Worm (Caenorhabditis elegans) whole organism, late embryonic: ENCODE results near the gene orc-1.

Source experiments
- C08G9.2 ChIP-seq: sonication (generic microtip); optimal IDR thresholded peaks from 2 replicates; lab custom pipeline; 2016; ENCODE audit warnings: mild to moderate bottlenecking, missing genetic modification characterization, moderate library complexity, missing compliant biosample characterization
- C38D4.7 ChIP-seq: fragments of 200-800 bp; sonication (Bioruptor generic); optimal IDR thresholded peaks from 2 replicates; lab custom pipeline; 2018; ENCODE audit warnings: mild to moderate bottlenecking, missing genetic modification characterization, moderate library complexity, missing compliant biosample characterization
- F13H6.1 ChIP-seq: sonication (generic microtip); optimal IDR thresholded peaks from 2 replicates; lab custom pipeline; 2016; ENCODE audit warnings: missing genetic modification characterization, missing compliant biosample characterization
- K09A11.1 ChIP-seq: sonication (generic microtip); optimal IDR thresholded peaks from 2 replicates; lab custom pipeline; 2017; ENCODE audit warnings: antibody characterized with exemption, mild to moderate bottlenecking, missing genetic modification characterization, missing compliant biosample characterization; ENCODE audit not compliant: insufficient read depth
- Y22D7AL.16 ChIP-seq: sonication (generic microtip); optimal IDR thresholded peaks from 2 replicates; lab custom pipeline; 2016; ENCODE audit warnings: missing genetic modification characterization, missing compliant biosample characterization
- ama-1 ChIP-seq: fragments of 150-350 bp; optimal IDR thresholded peaks from 2 replicates; lab custom pipeline; 2014
- ceh-14 ChIP-seq: sonication (generic microtip); optimal IDR thresholded peaks from 2 replicates; lab custom pipeline; 2016; ENCODE audit warnings: missing genotype, missing genetic modification characterization, missing compliant biosample characterization
- ceh-18 ChIP-seq: sonication (generic microtip); optimal IDR thresholded peaks from 2 replicates; lab custom pipeline; 2016; ENCODE audit warnings: missing genetic modification characterization, missing compliant biosample characterization
- ceh-19 ChIP-seq: fragments of 200-800 bp; sonication (Bioruptor generic); optimal IDR thresholded peaks from 2 replicates; lab custom pipeline; 2018; ENCODE audit warnings: mild to moderate bottlenecking, missing genetic modification characterization, missing compliant biosample characterization
- ceh-2 ChIP-seq: sonication (generic microtip); optimal IDR thresholded peaks from 2 replicates; lab custom pipeline; 2016; ENCODE audit warnings: missing genotype, missing genetic modification characterization, missing compliant biosample characterization
- ceh-22 ChIP-seq: sonication (generic microtip); optimal IDR thresholded peaks from 2 replicates; lab custom pipeline; 2017; ENCODE audit warnings: missing biosample characterization, missing genetic modification characterization
- ceh-24 ChIP-seq: sonication (generic microtip); optimal IDR thresholded peaks from 2 replicates; lab custom pipeline; 2016; ENCODE audit warnings: mild to moderate bottlenecking, missing genetic modification characterization, missing compliant biosample characterization
- ceh-48 ChIP-seq: sonication (generic microtip); optimal IDR thresholded peaks from 2 replicates; lab custom pipeline; 2016; ENCODE audit warnings: missing genetic modification characterization, inconsistent platforms, missing compliant biosample characterization
- ceh-9 ChIP-seq: sonication (generic microtip); optimal IDR thresholded peaks from 2 replicates; lab custom pipeline; 2016; ENCODE audit warnings: mild to moderate bottlenecking, missing genetic modification characterization, inconsistent platforms, missing compliant biosample characterization
- eyg-1 ChIP-seq: sonication (generic microtip); optimal IDR thresholded peaks from 2 replicates; lab custom pipeline; 2016; ENCODE audit warnings: missing genotype, missing genetic modification characterization, missing compliant biosample characterization
- fax-1 ChIP-seq: sonication (generic microtip); optimal IDR thresholded peaks from 2 replicates; lab custom pipeline; 2016; ENCODE audit warnings: missing genotype, missing genetic modification characterization, missing compliant biosample characterization
- fkh-10 ChIP-seq: fragments of 150-350 bp; optimal IDR thresholded peaks from 2 replicates; lab custom pipeline; 2014; ENCODE audit warnings: missing biosample characterization, missing genetic modification reagents, missing genetic modification characterization
- fkh-6 ChIP-seq: sonication (generic microtip); optimal IDR thresholded peaks from 2 replicates; lab custom pipeline; 2016; ENCODE audit warnings: missing genetic modification characterization, missing compliant biosample characterization
- hlh-13 ChIP-seq: fragments of 200-800 bp; sonication (Bioruptor generic); optimal IDR thresholded peaks from 2 replicates; lab custom pipeline; 2018; ENCODE audit warnings: mild to moderate bottlenecking, missing genetic modification characterization, missing compliant biosample characterization
- hlh-15 ChIP-seq: sonication (generic microtip); optimal IDR thresholded peaks from 2 replicates; lab custom pipeline; 2016; ENCODE audit warnings: missing genetic modification characterization, missing compliant biosample characterization
- hlh-8 ChIP-seq: sonication (generic microtip); optimal IDR thresholded peaks from 2 replicates; lab custom pipeline; 2016; ENCODE audit warnings: missing genotype, missing genetic modification characterization, missing compliant biosample characterization
- lim-6 ChIP-seq: sonication (generic microtip); optimal IDR thresholded peaks from 2 replicates; lab custom pipeline; 2016; ENCODE audit warnings: missing genetic modification characterization, missing compliant biosample characterization
- lin-11 ChIP-seq: fragments of 200-800 bp; sonication (Bioruptor generic); optimal IDR thresholded peaks from 2 replicates; lab custom pipeline; 2018; ENCODE audit warnings: mild to moderate bottlenecking, missing genetic modification characterization, missing compliant biosample characterization
- madf-2 ChIP-seq: sonication (generic microtip); optimal IDR thresholded peaks from 2 replicates; lab custom pipeline; 2017; ENCODE audit warnings: missing genetic modification characterization, missing compliant biosample characterization
- mec-3 ChIP-seq: sonication (generic microtip); optimal IDR thresholded peaks from 2 replicates; lab custom pipeline; 2016; ENCODE audit warnings: borderline replicate concordance, missing genetic modification characterization, missing compliant biosample characterization
- nfya-1 ChIP-seq: sonication (generic microtip); optimal IDR thresholded peaks from 2 replicates; lab custom pipeline; 2017; ENCODE audit warnings: missing genetic modification characterization, mild to moderate bottlenecking, missing compliant biosample characterization, antibody characterized with exemption, moderate library complexity
- npax-4 ChIP-seq: sonication (generic microtip); optimal IDR thresholded peaks from 2 replicates; lab custom pipeline; 2016; ENCODE audit warnings: missing genetic modification characterization, missing compliant biosample characterization
- pax-1 ChIP-seq: fragments of 150-350 bp; optimal IDR thresholded peaks from 2 replicates; lab custom pipeline; 2014; ENCODE audit warnings: missing biosample characterization, missing genetic modification characterization
- pha-4 ChIP-seq: fragments of 150-350 bp; optimal IDR thresholded peaks from 2 replicates; lab custom pipeline; 2018; ENCODE audit warnings: missing biosample characterization, missing genetic modification reagents, missing genetic modification characterization
- pros-1 ChIP-seq: fragments of 150-350 bp; optimal IDR thresholded peaks from 2 replicates; lab custom pipeline; 2014; ENCODE audit warnings: missing biosample characterization, missing genetic modification reagents, missing genetic modification characterization
- rnt-1 ChIP-seq: sonication (generic microtip); optimal IDR thresholded peaks from 2 replicates; lab custom pipeline; 2016; ENCODE audit warnings: missing genetic modification characterization, missing compliant biosample characterization
- sdc-2 ChIP-seq: sonication (generic microtip); optimal IDR thresholded peaks from 2 replicates; lab custom pipeline; 2016; ENCODE audit warnings: missing genotype, missing genetic modification characterization, missing compliant biosample characterization
- sox-2 ChIP-seq: fragments of 200-800 bp; sonication (Bioruptor generic); IDR thresholded peaks from 2 replicates; pipeline ENCODE4 v1.3.6; 2022; ENCODE audit warnings: missing genetic modification reagents, missing genetic modification characterization, missing compliant biosample characterization
- syd-9 ChIP-seq: sonication (generic microtip); optimal IDR thresholded peaks from 2 replicates; lab custom pipeline; 2016; ENCODE audit warnings: mild to moderate bottlenecking, missing genetic modification characterization, moderate library complexity, missing compliant biosample characterization
- tbx-2 ChIP-seq: sonication (generic microtip); optimal IDR thresholded peaks from 2 replicates; lab custom pipeline; 2016; ENCODE audit warnings: missing genetic modification characterization, missing compliant biosample characterization
- tbx-7 ChIP-seq: sonication (generic microtip); optimal IDR thresholded peaks from 2 replicates; lab custom pipeline; 2016; ENCODE audit warnings: missing genotype, missing genetic modification characterization, missing compliant biosample characterization
- ttx-3 ChIP-seq: sonication (generic microtip); optimal IDR thresholded peaks from 2 replicates; lab custom pipeline; 2016; ENCODE audit warnings: missing genetic modification reagents, missing genetic modification characterization, missing compliant biosample characterization
- unc-42 ChIP-seq: sonication (generic microtip); optimal IDR thresholded peaks from 2 replicates; lab custom pipeline; 2016; ENCODE audit warnings: missing genotype, missing genetic modification characterization, missing compliant biosample characterization
- unc-86 ChIP-seq: sonication (generic microtip); optimal IDR thresholded peaks from 2 replicates; lab custom pipeline; 2016; ENCODE audit warnings: missing genetic modification characterization, missing compliant biosample characterization
- zip-5 ChIP-seq: sonication (generic microtip); optimal IDR thresholded peaks from 2 replicates; lab custom pipeline; 2016; ENCODE audit warnings: missing genetic modification characterization, missing compliant biosample characterization
- ztf-16 ChIP-seq: sonication (generic microtip); optimal IDR thresholded peaks from 2 replicates; lab custom pipeline; 2017; ENCODE audit warnings: missing genetic modification characterization, missing compliant biosample characterization

Gene orc-1

ce11 chrIII:10624564-10624963 lies 18.4 kb upstream of the orc-1 start (continued):
- TF ChIP-seq ceh-22 (tag; lab: Kevin White, UChicago) (no peak), ceh-48 (peak; percentile 66), ceh-9 (tag; lab: Kevin White, UChicago) (peak; percentile 29), pax-1 (tag; lab: Kevin White, UChicago) (no peak), ceh-18 (peak; percentile 63), hlh-15 (tag; lab: Kevin White, UChicago) (no peak), sdc-2 (tag; lab: Kevin White, UChicago) (peak; percentile 27), nfya-1 (tag; lab: Kevin White, UChicago) (peak; percentile 26), pha-4 (tag; lab: Kevin White, UChicago) (no peak), hlh-8 (tag; lab: Kevin White, UChicago) (no peak), ttx-3 (tag; lab: Kevin White, UChicago) (peak; percentile 50), syd-9 (tag; lab: Kevin White, UChicago) (peak; percentile 48), ama-1 (no peak), npax-4 (tag; lab: Kevin White, UChicago) (peak; percentile 22), Y22D7AL.16 (peak; percentile 30), ceh-19 (peak; percentile 68), madf-2 (peak; percentile 63)

- TF ChIP-seq nfya-1 (tag; lab: Kevin White, UChicago) (peak; percentile 32), ceh-2 (tag; lab: Kevin White, UChicago) (no peak)
- TF ChIP-seq, all 69 proteins: peak for 1
These were observed 14.6 kb upstream of the orc-1 start for ce11 chrIII:10628360-10628759.

ce11 chrIII:10629043-10629442 lies 13.9 kb upstream of the orc-1 start, which contains the start of gene swt-4:
Gene swt-4 (minus strand): TSS chrIII:10629143.
- TF ChIP-seq syd-9 (tag; lab: Kevin White, UChicago) = no peak
- no peak for TF ChIP-seq lim-6 (tag; lab: Kevin White, UChicago)
- TF ChIP-seq zip-5 = no peak
- no peak for TF ChIP-seq K09A11.1 (tag; lab: Kevin White, UChicago)
- TF ChIP-seq tbx-7 (tag; lab: Kevin White, UChicago) = no peak
- no peak for TF ChIP-seq ceh-14 (tag; lab: Kevin White, UChicago)
- no peak for TF ChIP-seq fkh-6 (tag; lab: Kevin White, UChicago)
- TF ChIP-seq rnt-1 (tag; lab: Kevin White, UChicago) = no peak
- no peak for TF ChIP-seq fax-1 (tag; lab: Kevin White, UChicago)
- no peak for TF ChIP-seq ceh-24 (tag; lab: Kevin White, UChicago)
- TF ChIP-seq nfya-1 (tag; lab: Kevin White, UChicago) = no peak
- no peak for TF ChIP-seq C08G9.2 (tag; lab: Kevin White, UChicago)
- TF ChIP-seq unc-86 (tag; lab: Kevin White, UChicago) = no peak
- TF ChIP-seq ceh-9 (tag; lab: Kevin White, UChicago) = no peak
- no peak for TF ChIP-seq eyg-1 (tag; lab: Kevin White, UChicago)
- no peak for TF ChIP-seq mec-3
- TF ChIP-seq hlh-13 (GFP tag; lab: Kevin White, UChicago) = no peak
- TF ChIP-seq Y22D7AL.16 = no peak

- TF ChIP-seq tbx-2 (no peak), unc-86 (tag; lab: Kevin White, UChicago) (no peak), fkh-10 (GFP tag; lab: Kevin White, UChicago) (no peak), ceh-22 (tag; lab: Kevin White, UChicago) (no peak), pros-1 (no peak), madf-2 (no peak), ceh-18 (no peak), ztf-16 (tag; lab: Kevin White, UChicago) (no peak), mec-3 (no peak), sox-2 (no peak), C38D4.7 (GFP tag; lab: Kevin White, UChicago) (no peak), F13H6.1 (tag; lab: Kevin White, UChicago) (no peak), lin-11 (tag; lab: Kevin White, UChicago) (no peak), hlh-8 (tag; lab: Kevin White, UChicago) (no peak), unc-42 (no peak)
These were observed 13.1 kb upstream of the orc-1 start for ce11 chrIII:10629795-10630194.
